Worm (Caenorhabditis elegans): Measurements from ENCODE around the gene F42G8.8.

DNA sequence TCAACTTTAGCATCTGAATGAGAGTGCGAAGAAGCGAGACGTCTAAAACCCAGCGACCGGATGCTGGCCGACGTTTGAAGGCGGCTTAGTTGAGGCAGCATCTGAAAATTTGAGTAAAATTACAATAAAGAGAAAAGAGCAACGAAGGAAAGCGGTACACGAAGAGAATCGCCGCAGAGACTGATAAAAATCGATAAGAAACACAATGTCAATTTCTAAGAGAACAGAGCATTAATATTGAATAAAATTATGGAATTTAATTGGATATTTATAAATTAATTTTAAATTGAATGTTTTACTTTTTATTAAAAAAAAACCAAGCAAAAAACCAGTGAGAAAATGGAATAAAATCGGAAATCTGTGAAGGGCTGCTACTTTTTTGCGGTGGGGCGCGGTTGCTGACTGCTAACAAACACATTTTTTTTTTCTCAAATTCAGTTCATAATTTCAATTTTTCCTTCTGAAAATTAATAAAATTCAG, 11.3 kb downstream of the F42G8.8 start, which contains the start of the genes ndub-11 and moc-3:
- TF ChIP-seq klf-2 (GFP tag; conservative IDR thresholded peaks at IDR 0.05), result no peak
- no peak for TF ChIP-seq ztf-23 (GFP tag; IDR thresholded peaks at IDR 0.05)
- no peak for TF ChIP-seq cog-1 (tag; optimal IDR thresholded peaks at IDR 0.05)
- no peak for TF ChIP-seq med-1 (GFP tag; optimal IDR thresholded peaks at IDR 0.05; ENCODE audit: insufficient read depth)
- TF ChIP-seq ztf-29 (GFP tag; IDR thresholded peaks at IDR 0.05), result no peak
- TF ChIP-seq tab-1 (GFP tag; IDR thresholded peaks at IDR 0.05), result no peak
- TF ChIP-seq flt-1 (GFP tag; IDR thresholded peaks at IDR 0.05), result no peak

Data from whole organism, midembryonic.